Worm (Caenorhabditis elegans) whole organism, L3 larva: ENCODE data around the gene C35B1.3.

Experiments used
- ama-1 ChIP-seq: fragments of 150-350 bp; optimal IDR thresholded peaks from 2 replicates; lab custom pipeline; 2018
- ceh-28 ChIP-seq: fragments of 150-350 bp; optimal IDR thresholded peaks from 2 replicates; lab custom pipeline; 2014; ENCODE audit warnings: missing biosample characterization, missing genetic modification reagents, missing genetic modification characterization
- ceh-82 ChIP-seq: fragments of 150-350 bp; optimal IDR thresholded peaks from 2 replicates; lab custom pipeline; 2014; ENCODE audit warnings: missing biosample characterization, missing genetic modification characterization
- egl-27 ChIP-seq: sonication (generic microtip); optimal IDR thresholded peaks from 4 replicates; lab custom pipeline; 2017; ENCODE audit warnings: missing biosample characterization, missing genetic modification reagents, missing genetic modification characterization
- egl-5 ChIP-seq: fragments of 150-350 bp; optimal IDR thresholded peaks from 2 replicates; lab custom pipeline; 2017; ENCODE audit warnings: missing biosample characterization, missing genetic modification reagents, missing genetic modification characterization, inconsistent platforms
- elt-2 ChIP-seq: sonication (generic microtip); optimal IDR thresholded peaks from 2 replicates; lab custom pipeline; 2016; ENCODE audit warnings: missing genetic modification reagents, mild to moderate bottlenecking, missing genetic modification characterization, missing compliant biosample characterization
- fkh-10 ChIP-seq: sonication (generic microtip); optimal IDR thresholded peaks from 2 replicates; lab custom pipeline; 2017; ENCODE audit warnings: missing biosample characterization, missing genetic modification reagents, missing genetic modification characterization
- lin-39 ChIP-seq: fragments of 150-350 bp; optimal IDR thresholded peaks from 2 replicates; lab custom pipeline; 2018; ENCODE audit warnings: missing biosample characterization, missing genetic modification reagents, missing genetic modification characterization
- nhr-25 ChIP-seq: sonication (generic microtip); optimal IDR thresholded peaks from 2 replicates; lab custom pipeline; 2017; ENCODE audit warnings: missing biosample characterization, missing genetic modification characterization
- nhr-28 ChIP-seq: fragments of 150-350 bp; optimal IDR thresholded peaks from 2 replicates; lab custom pipeline; 2014; ENCODE audit warnings: missing biosample characterization, missing genetic modification characterization
- nhr-67 ChIP-seq: fragments of 150-350 bp; optimal IDR thresholded peaks from 2 replicates; lab custom pipeline; 2014; ENCODE audit warnings: missing biosample characterization, missing genetic modification characterization
- nhr-76 ChIP-seq: fragments of 150-350 bp; sonication (generic microtip); optimal IDR thresholded peaks from 5 replicates; lab custom pipeline; 2014; ENCODE audit warnings: missing biosample characterization, missing genetic modification characterization
- zag-1 ChIP-seq: fragments of 150-350 bp; optimal IDR thresholded peaks from 2 replicates; lab custom pipeline; 2014; ENCODE audit warnings: missing biosample characterization, missing genetic modification characterization
- ztf-4 ChIP-seq: fragments of 150-350 bp; optimal IDR thresholded peaks from 2 replicates; lab custom pipeline; 2014; ENCODE audit warnings: missing biosample characterization, missing genetic modification characterization

DNA sequence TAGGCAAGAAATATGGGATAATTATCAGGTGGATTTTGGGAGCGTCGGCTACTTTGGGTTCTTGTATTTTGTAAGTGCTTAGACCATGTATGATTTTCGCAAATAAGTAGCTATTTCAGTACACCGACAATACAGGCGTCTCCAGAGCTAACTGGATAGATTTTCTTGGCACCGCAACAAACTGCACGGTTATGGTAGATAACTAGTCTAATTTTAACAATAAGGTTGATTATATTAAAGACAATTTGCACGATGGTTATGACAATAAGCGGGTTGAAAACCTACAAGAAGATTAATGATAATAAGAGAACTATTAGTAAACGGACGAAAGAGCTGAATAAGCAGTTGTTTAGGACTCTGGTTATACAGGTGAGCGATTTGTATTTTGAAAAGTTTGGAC is 13.6 kb upstream of the C35B1.3 start:
- TF ChIP-seq egl-27 (no peak), zag-1 (tag; lab: Kevin White, UChicago) (no peak), fkh-10 (no peak), nhr-25 (tag; lab: Kevin White, UChicago) (no peak), nhr-76 (no peak), lin-39 (no peak), ama-1 (lab: Kevin White, UChicago) (no peak), ceh-82 (no peak), nhr-67 (tag; lab: Kevin White, UChicago) (no peak), ztf-4 (tag; lab: Kevin White, UChicago) (no peak), elt-2 (tag; lab: Kevin White, UChicago) (no peak), nhr-28 (tag; lab: Kevin White, UChicago) (no peak), ceh-28 (tag; lab: Kevin White, UChicago) (no peak), egl-5 (tag; lab: Kevin White, UChicago) (no peak)
